Fruit fly (Drosophila melanogaster) whole organism, embryonic: ENCODE results near the gene PIG-Wb.

ENCODE experiments used
- ATbp ChIP-seq: fragments of 200-800 bp; sonication (Bioruptor generic); optimal IDR thresholded peaks from 2 replicates; lab custom pipeline; 2017; ENCODE audit warnings: missing biosample characterization, mild to moderate bottlenecking, missing genetic modification characterization, missing genetic modification reagents
- Asciz ChIP-seq: fragments of 200-800 bp; sonication (Bioruptor generic); optimal IDR thresholded peaks from 2 replicates; lab custom pipeline; 2017; ENCODE audit warnings: missing biosample characterization, mild to moderate bottlenecking, missing genetic modification characterization, missing genetic modification reagents
- Awh ChIP-seq: fragments of 200-800 bp; sonication (Bioruptor generic); IDR thresholded peaks from 2 replicates; pipeline ENCODE4, ENCODE4 v1.3.6; 2022; ENCODE audit warnings: missing biosample characterization, missing genetic modification characterization
- C15 ChIP-seq: fragments of 200-800 bp; sonication (Bioruptor generic); IDR thresholded peaks from 3 replicates; pipeline ENCODE4 v1.3.6; 2022; ENCODE audit warnings: missing biosample characterization, missing genetic modification characterization
- CG11085 ChIP-seq: fragments of 200-800 bp; sonication (Bioruptor generic); IDR thresholded peaks from 2 replicates; pipeline ENCODE4 v1.3.6; 2022; ENCODE audit warnings: missing biosample characterization, missing genetic modification characterization
- CG11247 ChIP-seq: fragments of 200-800 bp; sonication (Bioruptor generic); IDR thresholded peaks from 2 replicates; pipeline ENCODE4 v1.3.6; 2022; ENCODE audit warnings: missing biosample characterization, missing genetic modification characterization
- CG12744 ChIP-seq: fragments of 200-800 bp; sonication (Bioruptor generic); optimal IDR thresholded peaks from 2 replicates; lab custom pipeline; 2016; ENCODE audit warnings: missing biosample characterization, missing genetic modification characterization
- CG2875 ChIP-seq: fragments of 200-800 bp; sonication (Bioruptor generic); optimal IDR thresholded peaks from 2 replicates; lab custom pipeline; 2017; ENCODE audit warnings: missing biosample characterization, mild to moderate bottlenecking, missing genetic modification characterization, missing genetic modification reagents
- CG4404 ChIP-seq: fragments of 200-800 bp; sonication (Bioruptor generic); IDR thresholded peaks from 2 replicates; pipeline ENCODE4 v1.3.6; 2022; ENCODE audit warnings: missing biosample characterization, missing genetic modification characterization
- CG6272 ChIP-seq: fragments of 200-800 bp; sonication (Bioruptor generic); IDR thresholded peaks from 2 replicates; pipeline ENCODE4 v1.3.6; 2022; ENCODE audit warnings: missing biosample characterization, missing genetic modification characterization
- CG6813 ChIP-seq: fragments of 200-800 bp; sonication (Bioruptor generic); optimal IDR thresholded peaks from 2 replicates; lab custom pipeline; 2017; ENCODE audit warnings: missing biosample characterization, missing genetic modification characterization, mild to moderate bottlenecking, moderate library complexity, missing genetic modification reagents
- CG7556 ChIP-seq: fragments of 200-800 bp; sonication (Bioruptor generic); optimal IDR thresholded peaks from 2 replicates; lab custom pipeline; 2017; ENCODE audit warnings: missing biosample characterization, mild to moderate bottlenecking, missing genetic modification characterization
- CG8765 ChIP-seq: fragments of 200-800 bp; sonication (Bioruptor generic); IDR thresholded peaks from 2 replicates; pipeline ENCODE4 v1.3.6; 2022; ENCODE audit warnings: missing biosample characterization, missing genetic modification characterization
- CG9817 ChIP-seq: fragments of 200-800 bp; sonication (Bioruptor generic); optimal IDR thresholded peaks from 2 replicates; lab custom pipeline; 2018; ENCODE audit warnings: missing biosample characterization, mild to moderate bottlenecking, missing genetic modification characterization, moderate library complexity
- D19B ChIP-seq: fragments of 200-800 bp; sonication (Bioruptor generic); optimal IDR thresholded peaks from 2 replicates; lab custom pipeline; 2017; ENCODE audit warnings: missing biosample characterization, mild to moderate bottlenecking, missing genetic modification characterization
- Doc2 ChIP-seq: fragments of 200-800 bp; sonication (Bioruptor generic); IDR thresholded peaks from 2 replicates; pipeline ENCODE4 v1.3.6; 2022; ENCODE audit warnings: missing biosample characterization, missing genetic modification characterization
- Eip74EF ChIP-seq, 2 experiments: fragments of 200-800 bp in 1 of 2; fragments of >200 bp in 1 of 2; sonication (Bioruptor generic) in 1 of 2; optimal IDR thresholded peaks; 2 replicates each; lab custom pipeline; 2017 to 2019; ENCODE audit warnings: missing biosample characterization in 2 of 2, missing genetic modification characterization in 2 of 2, mild to moderate bottlenecking in 1 of 2, moderate library complexity in 1 of 2
- Ets97D ChIP-seq: fragments of 200-800 bp; sonication (Bioruptor generic); optimal IDR thresholded peaks from 3 replicates; lab custom pipeline; 2016; ENCODE audit warnings: missing biosample characterization, missing genetic modification characterization
- Gsc ChIP-seq: fragments of 200-800 bp; sonication (Bioruptor generic); IDR thresholded peaks from 2 replicates; pipeline ENCODE4 v1.3.6; 2022; ENCODE audit warnings: missing biosample characterization, missing genetic modification characterization
- Gug ChIP-seq: fragments of 200-800 bp; sonication (Bioruptor generic); IDR thresholded peaks from 4 replicates; pipeline ENCODE4 v1.3.6; 2022; ENCODE audit warnings: missing biosample characterization, missing genetic modification characterization
- H15 ChIP-seq: fragments of 200-800 bp; sonication (Bioruptor generic); IDR thresholded peaks from 3 replicates; pipeline ENCODE4 v1.3.6; 2022; ENCODE audit warnings: missing biosample characterization, missing genetic modification characterization
- Hr78 ChIP-seq, 2 experiments: fragments of 200-800 bp in 1 of 2; fragments of >200 bp in 1 of 2; sonication (Bioruptor generic) in 1 of 2; optimal IDR thresholded peaks; 2 replicates each; lab custom pipeline; 2017 to 2019; ENCODE audit warnings: missing biosample characterization in 2 of 2, missing genetic modification characterization in 2 of 2, mild to moderate bottlenecking in 1 of 2, moderate library complexity in 1 of 2
- Lpt ChIP-seq: fragments of >200 bp; optimal IDR thresholded peaks from 2 replicates; lab custom pipeline; 2018; ENCODE audit warnings: missing biosample characterization, missing genetic modification characterization
- Med ChIP-seq: fragments of 200-800 bp; sonication (Bioruptor generic); peaks from one replicate; lab custom pipeline; 2016; ENCODE audit warnings: missing biosample characterization, missing genetic modification characterization, mild to moderate bottlenecking, inconsistent platforms, moderate library complexity
- NfI ChIP-seq: fragments of 200-800 bp; sonication (Bioruptor generic); optimal IDR thresholded peaks from 3 replicates; lab custom pipeline; 2018; ENCODE audit warnings: missing biosample characterization, mild to moderate bottlenecking, missing genetic modification characterization, moderate library complexity
- Poxn ChIP-seq: fragments of 200-800 bp; sonication (Bioruptor generic); IDR thresholded peaks from 2 replicates; pipeline ENCODE4 v1.3.6; 2022; ENCODE audit warnings: missing biosample characterization, missing genetic modification characterization
- Trl ChIP-seq, 3 experiments: fragments of >200 bp in 2 of 3; fragments of 200-800 bp in 1 of 3; sonication (Bioruptor generic) in 1 of 3; optimal IDR thresholded peaks; 2 replicates in 1 of 3; 3 replicates in 2 of 3; lab custom pipeline; 2016 to 2017; ENCODE audit warnings: missing biosample characterization in 1 of 3, missing genetic modification characterization in 1 of 3
- chinmo ChIP-seq: fragments of 200-800 bp; sonication (Bioruptor generic); IDR thresholded peaks from 4 replicates; pipeline ENCODE4 v1.3.6; 2022; ENCODE audit warnings: missing biosample characterization, missing genetic modification characterization; ENCODE audit not compliant: partially characterized antibody
- dpn ChIP-seq, 2 experiments: fragments of 200-800 bp; sonication (Bioruptor generic); optimal IDR thresholded peaks; 3 replicates each; lab custom pipeline; 2016; ENCODE audit warnings: missing biosample characterization in 2 of 2, missing genetic modification characterization in 2 of 2
- eyg ChIP-seq: fragments of 200-800 bp; sonication (Bioruptor generic); optimal IDR thresholded peaks from 3 replicates; lab custom pipeline; 2016; ENCODE audit warnings: missing biosample characterization, missing genetic modification characterization
- fu2 ChIP-seq: fragments of 200-800 bp; sonication (Bioruptor generic); optimal IDR thresholded peaks from 2 replicates; lab custom pipeline; 2016; ENCODE audit warnings: missing biosample characterization, missing genetic modification characterization
- gsb-n ChIP-seq: fragments of 200-800 bp; sonication (Bioruptor generic); optimal IDR thresholded peaks from 3 replicates; lab custom pipeline; 2018; ENCODE audit warnings: missing biosample characterization, mild to moderate bottlenecking, missing genetic modification characterization
- hkb ChIP-seq, 2 experiments: fragments of 200-800 bp in 1 of 2; fragments of >200 bp in 1 of 2; sonication (Bioruptor generic) in 1 of 2; IDR thresholded peaks in 1 of 2; optimal IDR thresholded peaks in 1 of 2; 2 replicates each; pipeline versions ENCODE4 v1.3.6 to Lab custom; 2017 to 2022; ENCODE audit warnings: missing biosample characterization in 1 of 2, missing genetic modification characterization in 1 of 2
- kah ChIP-seq: fragments of 200-800 bp; sonication (Bioruptor generic); optimal IDR thresholded peaks from 2 replicates; lab custom pipeline; 2018; ENCODE audit warnings: missing biosample characterization, mild to moderate bottlenecking, missing genetic modification characterization
- klu ChIP-seq: fragments of 200-800 bp; sonication (Bioruptor generic); IDR thresholded peaks from 2 replicates; pipeline ENCODE4 v1.3.6; 2022; ENCODE audit warnings: missing biosample characterization, missing genetic modification characterization
- lilli ChIP-seq: fragments of 200-800 bp; sonication (Bioruptor generic); optimal IDR thresholded peaks from 3 replicates; lab custom pipeline; 2016; ENCODE audit warnings: missing biosample characterization, missing genetic modification characterization
- lmd ChIP-seq: fragments of 200-800 bp; sonication (Bioruptor generic); IDR thresholded peaks from 2 replicates; pipeline ENCODE4 v1.3.6; 2022; ENCODE audit warnings: missing biosample characterization, missing genetic modification characterization
- maf-S ChIP-seq: fragments of 200-800 bp; sonication (Bioruptor generic); optimal IDR thresholded peaks from 2 replicates; lab custom pipeline; 2016; ENCODE audit warnings: missing biosample characterization, missing genetic modification characterization
- nom ChIP-seq: fragments of 200-800 bp; sonication (Bioruptor generic); optimal IDR thresholded peaks from 2 replicates; lab custom pipeline; 2017; ENCODE audit warnings: missing biosample characterization, missing genetic modification characterization, mild to moderate bottlenecking, moderate library complexity, missing genetic modification reagents
- oc ChIP-seq: fragments of 200-800 bp; sonication (Bioruptor generic); optimal IDR thresholded peaks from 2 replicates; lab custom pipeline; 2018; ENCODE audit warnings: missing biosample characterization, mild to moderate bottlenecking, missing genetic modification characterization, moderate library complexity
- onecut ChIP-seq: fragments of 200-800 bp; sonication (Bioruptor generic); IDR thresholded peaks from 2 replicates; pipeline ENCODE4 v1.3.6; 2022; ENCODE audit warnings: missing biosample characterization, missing genetic modification characterization
- rib ChIP-seq: fragments of 200-800 bp; sonication (Bioruptor generic); IDR thresholded peaks from 2 replicates; pipeline ENCODE4 v1.3.6; 2022; ENCODE audit warnings: missing biosample characterization, missing genetic modification characterization
- seq ChIP-seq: fragments of 200-800 bp; sonication (Bioruptor generic); IDR thresholded peaks from 2 replicates; pipeline ENCODE4 v1.3.6; 2022; ENCODE audit warnings: missing biosample characterization, missing genetic modification characterization
- sisA ChIP-seq: fragments of 200-800 bp; sonication (Bioruptor generic); IDR thresholded peaks from 2 replicates; pipeline ENCODE4 v1.3.6; 2022; ENCODE audit warnings: missing biosample characterization, missing genetic modification characterization
- sqz ChIP-seq: fragments of 200-800 bp; sonication (Bioruptor generic); optimal IDR thresholded peaks from 3 replicates; lab custom pipeline; 2018; ENCODE audit warnings: missing biosample characterization, mild to moderate bottlenecking, missing genetic modification characterization
- sr ChIP-seq: fragments of 200-800 bp; sonication (Bioruptor generic); IDR thresholded peaks from 3 replicates; pipeline ENCODE4 v1.3.6; 2022; ENCODE audit warnings: missing biosample characterization, missing genetic modification characterization
- wek ChIP-seq: fragments of 200-800 bp; sonication (Bioruptor generic); optimal IDR thresholded peaks from 3 replicates; lab custom pipeline; 2018; ENCODE audit warnings: missing biosample characterization, mild to moderate bottlenecking, missing genetic modification characterization, moderate library complexity

Gene PIG-Wb

DNA sequence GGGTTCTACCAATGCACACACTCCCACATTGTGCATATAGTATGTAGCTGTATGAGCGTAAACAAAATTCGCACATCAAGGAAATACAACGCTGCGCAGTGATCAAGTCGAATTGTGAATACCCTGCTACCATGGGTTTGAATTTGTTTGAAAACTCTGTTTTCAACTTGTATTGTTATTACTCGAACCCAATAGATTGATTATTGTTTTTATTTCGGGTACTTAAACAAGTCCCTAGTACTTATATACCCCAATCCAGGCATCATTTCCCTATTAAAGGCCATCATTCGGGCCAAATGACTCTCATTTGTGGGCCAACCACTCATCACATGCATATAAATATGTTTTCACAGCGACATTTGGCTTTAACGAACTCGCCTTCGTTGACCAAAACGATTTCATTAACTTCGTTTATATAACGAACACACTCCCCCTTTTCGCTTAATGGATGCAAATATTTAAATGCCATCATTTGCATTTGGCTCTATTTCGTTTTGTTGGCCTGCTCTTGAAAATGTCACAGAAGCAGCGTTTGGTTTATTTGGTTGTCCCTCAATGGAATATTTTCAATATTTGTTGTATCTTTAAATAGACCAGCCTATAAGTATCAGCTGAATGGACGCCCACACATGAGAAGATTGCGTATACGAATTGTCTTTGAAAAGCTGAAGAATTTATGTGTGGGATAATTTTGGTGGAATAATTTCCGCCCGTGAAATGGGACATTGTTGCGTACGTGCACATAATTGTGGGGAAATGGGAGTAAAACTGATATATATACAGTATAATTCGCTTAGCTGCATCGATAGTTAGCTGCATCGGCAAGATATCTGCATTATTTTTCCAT, 2.4 kb upstream of the PIG-Wb start (continued):
- peak; percentile 92 for TF ChIP-seq sr
- TF ChIP-seq kah (GFP tag; lab: Kevin White, UChicago), result no peak
- TF ChIP-seq nom (GFP tag; lab: Kevin White, UChicago), result no peak
- peak in 1 of 2 experiments; percentile 70 for TF ChIP-seq Eip74EF (GFP tag; optimal IDR thresholded peaks at IDR 0.05; lab: Kevin White, UChicago)
- TF ChIP-seq CG8765, result no peak
- TF ChIP-seq Trl (optimal IDR thresholded peaks at IDR 0.05; lab: Kevin White, UChicago), result no peak
- TF ChIP-seq Trl (GFP tag; optimal IDR thresholded peaks at IDR 0.05; lab: Kevin White, UChicago), result peak; percentile 33
- peak; percentile 48 for TF ChIP-seq maf-S (GFP tag; lab: Kevin White, UChicago)
- TF ChIP-seq dpn (GFP tag; optimal IDR thresholded peaks at IDR 0.05; lab: Kevin White, UChicago), result peak; percentile 62 to 79
- 0 out of 2 replicates have a peak, but pooled peaks have one; percentile 26 for TF ChIP-seq rib (GFP tag; lab: Robert Waterston, UW)
- peak; percentile 26 for TF ChIP-seq ATbp (GFP tag; lab: Kevin White, UChicago)
- peak; percentile 51; the same call in 1 of the 2 replicates for TF ChIP-seq CG4404 (GFP tag; lab: Robert Waterston, UW)
- peak; percentile 62 for TF ChIP-seq Gug
- TF ChIP-seq CG6272 (GFP tag; lab: Robert Waterston, UW), result peak; percentile 69
- peak; percentile 67; the same call in 1 of the 2 replicates for TF ChIP-seq CG11085 (GFP tag; lab: Robert Waterston, UW)
- peak; percentile 35 for TF ChIP-seq oc (tag; lab: Kevin White, UChicago)
- TF ChIP-seq Poxn, result peak; percentile 24; the same call in 1 of the 2 replicates
- TF ChIP-seq H15 (GFP tag; lab: Robert Waterston, UW), result peak; percentile 71
- TF ChIP-seq Asciz (GFP tag; lab: Kevin White, UChicago), result peak; percentile 25
- peak; percentile 84 for TF ChIP-seq lmd (GFP tag; lab: Robert Waterston, UW)
- peak; percentile 17 for TF ChIP-seq wek (GFP tag; lab: Kevin White, UChicago)
- TF ChIP-seq chinmo, result peak; percentile 83; the same call in 3 of the 4 replicates
- no peak for TF ChIP-seq hkb (optimal IDR thresholded peaks at IDR 0.05; lab: Kevin White, UChicago)
- TF ChIP-seq hkb (GFP tag; IDR thresholded peaks at IDR 0.05; lab: Robert Waterston, UW), result peak; percentile 52
- TF ChIP-seq eyg, result peak; percentile 6
- peak; percentile 78 for TF ChIP-seq lilli (GFP tag; lab: Kevin White, UChicago)
- no peak for TF ChIP-seq Lpt (GFP tag; lab: Kevin White, UChicago)
- TF ChIP-seq CG7556 (GFP tag; lab: Kevin White, UChicago), result peak; percentile 7
- TF ChIP-seq Med, result peak; percentile 95
- 0 out of 2 replicates have a peak, but pooled peaks have one; percentile 30 for TF ChIP-seq Gsc (GFP tag; lab: Robert Waterston, UW)
- TF ChIP-seq Awh (GFP tag; lab: Robert Waterston, UW), result peak; percentile 74
- peak; percentile 82 for TF ChIP-seq seq (GFP tag; lab: Robert Waterston, UW)
- TF ChIP-seq NfI (GFP tag; lab: Kevin White, UChicago), result peak; percentile 68
- no peak for TF ChIP-seq CG2875 (GFP tag; lab: Kevin White, UChicago)
- peak; percentile 19 for TF ChIP-seq Ets97D (GFP tag; lab: Kevin White, UChicago)
- no peak for TF ChIP-seq Hr78 (GFP tag; optimal IDR thresholded peaks at IDR 0.05; lab: Kevin White, UChicago)
- TF ChIP-seq fu2 (GFP tag; lab: Kevin White, UChicago), result peak; percentile 38
- peak; percentile 17 for TF ChIP-seq D19B (GFP tag; lab: Kevin White, UChicago)
- 0 out of 2 replicates have a peak, but pooled peaks have one; percentile 55 for TF ChIP-seq klu (GFP tag; lab: Robert Waterston, UW)
- peak; percentile 51 for TF ChIP-seq CG9817 (tag; lab: Kevin White, UChicago)
- TF ChIP-seq sqz (GFP tag; lab: Kevin White, UChicago), result no peak
- peak; percentile 71 for TF ChIP-seq sisA
- TF ChIP-seq Doc2 (GFP tag; lab: Robert Waterston, UW), result peak; percentile 16; the same call in 1 of the 2 replicates
- peak; percentile 31; the same call in 1 of the 2 replicates for TF ChIP-seq onecut
- TF ChIP-seq CG12744 (GFP tag; lab: Kevin White, UChicago), result peak; percentile 32
- peak; percentile 71 for TF ChIP-seq CG11247 (GFP tag; lab: Robert Waterston, UW)
- peak; percentile 42; the same call in 1 of the 3 replicates for TF ChIP-seq C15 (GFP tag; lab: Robert Waterston, UW)
- no peak for TF ChIP-seq CG6813 (GFP tag; lab: Kevin White, UChicago)
- TF ChIP-seq gsb-n (tag; lab: Kevin White, UChicago), result no peak
